Worm (Caenorhabditis elegans): ENCODE results near the gene sid-1.

DNA sequence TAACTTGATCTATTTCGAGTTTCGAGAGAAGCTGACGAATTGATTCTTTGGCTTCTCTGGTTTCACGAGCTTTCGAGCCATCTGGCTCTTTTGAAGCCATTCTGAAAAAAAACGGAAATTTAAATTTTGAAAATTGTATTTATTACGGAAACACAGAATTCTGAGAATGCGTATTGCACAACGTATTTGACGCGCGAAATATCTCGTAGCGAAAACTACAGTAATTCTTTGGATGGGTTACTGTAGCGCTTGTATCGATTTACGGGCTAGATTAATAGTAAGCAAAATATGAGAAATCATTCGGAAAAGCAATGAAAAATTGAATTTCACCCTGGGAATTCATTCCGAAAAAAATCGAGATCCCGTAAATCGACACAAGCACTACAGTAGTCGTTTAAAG, 6.1 kb upstream of the sid-1 start, which contains the start of gene C04F5.8:
- TF ChIP-seq ama-1 (optimal IDR thresholded peaks at IDR 0.05): no peak
- no peak for TF ChIP-seq tbx-11 (GFP tag; IDR thresholded peaks at IDR 0.05)
- TF ChIP-seq ceh-36 (tag; optimal IDR thresholded peaks at IDR 0.05): no peak
- no peak for TF ChIP-seq tbx-37 (GFP tag; conservative IDR thresholded peaks at IDR 0.05)
- TF ChIP-seq flt-1 (GFP tag; IDR thresholded peaks at IDR 0.05): no peak
- TF ChIP-seq scrt-1 (GFP tag; IDR thresholded peaks at IDR 0.05): no peak
- TF ChIP-seq tra-4 (tag; optimal IDR thresholded peaks at IDR 0.05): no peak
- no peak for TF ChIP-seq pes-1 (GFP tag; IDR thresholded peaks at IDR 0.05)
- TF ChIP-seq hmg-4 (GFP tag; optimal IDR thresholded peaks at IDR 0.05): no peak
- TF ChIP-seq sea-1 (GFP tag; conservative IDR thresholded peaks at IDR 0.05): no peak
